Fruit fly (Drosophila melanogaster): Measurements from ENCODE around the gene CG14683.

The CG14683 gene

DNA sequence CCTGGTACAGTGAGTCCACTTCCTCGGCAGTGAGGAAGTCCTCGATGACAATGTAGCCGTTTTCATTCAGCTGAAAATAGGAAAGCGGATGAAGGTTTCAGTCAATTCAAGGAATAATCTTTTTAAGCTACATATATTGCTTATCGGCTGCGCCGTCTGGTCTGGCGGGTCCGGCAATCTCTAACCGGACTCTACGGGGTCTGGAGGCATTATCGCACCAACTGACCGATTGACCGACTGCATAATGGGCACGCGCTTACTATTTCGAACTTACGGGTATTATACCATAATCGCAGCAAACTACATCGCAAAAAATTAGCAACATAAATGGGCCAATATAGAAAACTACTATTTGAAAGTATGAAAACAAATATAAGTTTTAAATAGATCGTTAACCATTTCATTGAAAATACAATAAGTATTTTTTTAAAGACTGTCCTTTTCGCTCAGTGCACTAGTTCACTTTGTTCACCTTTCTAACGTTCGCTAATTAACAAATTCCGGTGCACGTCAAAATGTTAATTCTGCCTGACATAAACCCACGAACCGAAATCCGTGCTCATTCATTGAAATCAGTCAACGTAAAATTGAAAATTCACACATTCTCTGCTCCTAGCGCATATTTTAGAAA, 17.4 kb upstream of the CG14683 start (continued):
- TF ChIP-seq CG15479 (GFP tag; optimal IDR thresholded peaks at IDR 0.05) (no peak), ase (GFP tag; IDR thresholded peaks at IDR 0.05) (no peak), CG9727 (GFP tag; optimal IDR thresholded peaks at IDR 0.05) (no peak), CG7556 (GFP tag; optimal IDR thresholded peaks at IDR 0.05) (no peak), H15 (GFP tag; IDR thresholded peaks at IDR 0.05) (no peak), CG8924 (tag; optimal IDR thresholded peaks at IDR 0.05) (peak; percentile 21), row (GFP tag; IDR thresholded peaks at IDR 0.05) (peak; percentile 56), lmd (GFP tag; IDR thresholded peaks at IDR 0.05) (0 out of 2 replicates have a peak, but pooled peaks have one; percentile 10), ATbp (GFP tag; optimal IDR thresholded peaks at IDR 0.05) (peak; percentile 17), salm (tag; optimal IDR thresholded peaks at IDR 0.05) (no peak), Sox102F (GFP tag; optimal IDR thresholded peaks at IDR 0.05) (peak; percentile 27), CG17328 (GFP tag; IDR thresholded peaks at IDR 0.05) (peak; percentile 55), Hr51 (GFP tag; optimal IDR thresholded peaks at IDR 0.05) (peak in 1 of 2 experiments; percentile 33), zfh2 (GFP tag; optimal IDR thresholded peaks at IDR 0.05) (no peak), ind (GFP tag; optimal IDR thresholded peaks at IDR 0.05) (no peak), eve (GFP tag; optimal IDR thresholded peaks at IDR 0.05) (peak in 1 of 2 experiments; percentile 51), sug (tag; optimal IDR thresholded peaks at IDR 0.05) (peak; percentile 13), CG7271 (tag; optimal IDR thresholded peaks at IDR 0.05) (no peak), Hey (tag; optimal IDR thresholded peaks at IDR 0.05) (no peak), bbx (GFP tag; IDR thresholded peaks at IDR 0.05; ENCODE audit: partially characterized antibody) (no peak), gem (tag; optimal IDR thresholded peaks at IDR 0.05) (peak; percentile 51), Hr78 (GFP tag; optimal IDR thresholded peaks at IDR 0.05) (peak in 1 of 2 experiments; percentile 3), vnd (GFP tag; IDR thresholded peaks at IDR 0.05; ENCODE audit: partially characterized antibody) (no peak), grau (tag; optimal IDR thresholded peaks at IDR 0.05) (peak; percentile 27)

DNA sequence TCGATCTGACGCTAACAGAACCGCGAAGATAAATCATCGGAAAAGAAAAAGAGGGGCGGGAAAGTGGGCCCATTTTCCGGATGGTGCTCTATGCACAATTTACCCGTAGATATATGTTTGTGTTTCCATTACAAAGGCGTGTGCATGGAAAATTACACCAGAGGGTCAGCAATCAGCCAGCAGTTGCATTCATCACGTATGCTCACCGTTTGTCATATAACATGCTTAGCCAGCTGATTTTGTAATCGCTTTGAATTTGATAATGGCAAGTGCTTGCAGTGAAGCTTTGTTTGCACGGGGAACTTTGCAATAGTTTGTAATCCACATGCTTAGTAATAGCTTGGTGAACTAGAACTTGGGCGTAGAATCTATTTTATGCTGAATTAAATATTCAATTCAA, 16.5 kb upstream of the CG14683 start:
- TF ChIP-seq gcm (GFP tag; optimal IDR thresholded peaks at IDR 0.05) (peak; percentile 6), Pdp1 (GFP tag; optimal IDR thresholded peaks at IDR 0.05) (peak in 1 of 2 experiments; percentile 63), CG17186 (GFP tag; optimal IDR thresholded peaks at IDR 0.05) (no peak), nmo (GFP tag; optimal IDR thresholded peaks at IDR 0.05) (no peak), CG2199 (GFP tag; IDR thresholded peaks at IDR 0.05) (peak; percentile 51; the same call in 1 of the 3 replicates), CG31388 (GFP tag; optimal IDR thresholded peaks at IDR 0.05) (no peak), chinmo (GFP tag; IDR thresholded peaks at IDR 0.05; ENCODE audit: partially characterized antibody) (0 out of 4 replicates have a peak, but pooled peaks have one; percentile 38), sens (GFP tag) (peak; percentile 46)

dm6 chr3R:10680825-10681681, 15.4 kb upstream of the CG14683 start, which contains the start of gene Phyhd1:
Phyhd1 (minus strand) TSS chr3R:10680925.
- TF ChIP-seq Dref (GFP tag; IDR thresholded peaks at IDR 0.05) = 0 out of 2 replicates have a peak, but pooled peaks have one; percentile 6
- peak; percentile 34 for TF ChIP-seq ftz-f1 (GFP tag; optimal IDR thresholded peaks at IDR 0.05)
- TF ChIP-seq CG3838 (GFP tag; optimal IDR thresholded peaks at IDR 0.05) = peak; percentile 70
- TF ChIP-seq chm (GFP tag; IDR thresholded peaks at IDR 0.05) = peak; percentile 98
- TF ChIP-seq gro (GFP tag; optimal IDR thresholded peaks at IDR 0.05) = peak; percentile 97
- peak; percentile 92 for TF ChIP-seq CG3847 (GFP tag; IDR thresholded peaks at IDR 0.05)
- TF ChIP-seq HLHmδ (GFP tag; optimal IDR thresholded peaks at IDR 0.05) = no peak
- peak; percentile 90 for TF ChIP-seq CG17568 (GFP tag; optimal IDR thresholded peaks at IDR 0.05)
- peak; percentile 97 for TF ChIP-seq ATbp (GFP tag; optimal IDR thresholded peaks at IDR 0.05)
- TF ChIP-seq br (optimal IDR thresholded peaks at IDR 0.05) = no peak
- TF ChIP-seq Scr (GFP tag; IDR thresholded peaks at IDR 0.05; ENCODE audit: partially characterized antibody) = no peak
- TF ChIP-seq CG18262 (tag; optimal IDR thresholded peaks at IDR 0.05) = peak; percentile 94
- peak; percentile 82 for TF ChIP-seq Optix (GFP tag; IDR thresholded peaks at IDR 0.05)
- TF ChIP-seq Nf-YB (GFP tag; optimal IDR thresholded peaks at IDR 0.05) = peak; percentile 80
- TF ChIP-seq vvl (GFP tag; IDR thresholded peaks at IDR 0.05) = peak; percentile 97
- peak; percentile 97 for TF ChIP-seq CG8924 (tag; optimal IDR thresholded peaks at IDR 0.05)

All from whole organism, embryonic.